Worm (Caenorhabditis elegans): ENCODE results near the gene rpc-11.

- TF ChIP-seq lin-13 (GFP tag; optimal IDR thresholded peaks at IDR 0.05) (no peak), skn-1 (tag; optimal IDR thresholded peaks at IDR 0.05) (no peak), sma-3 (GFP tag; optimal IDR thresholded peaks at IDR 0.05) (peak; percentile 6)
Observed at ce11 chrIV:1378954-1379353, 30.9 kb downstream of the rpc-11 start.

All from whole organism, L2 larva.